Fruit fly (Drosophila melanogaster) whole organism, embryonic: ENCODE results near the gene ATPsynO.
A peak's percentile ranks its signal among the peaks of the same experiment; 100 is the strongest.

Experiments used
- CG10543 ChIP-seq: fragments of 200-800 bp; sonication (Bioruptor generic); optimal IDR thresholded peaks from 3 replicates; lab custom pipeline; 2017; ENCODE audit warnings: missing biosample characterization, mild to moderate bottlenecking, missing genetic modification characterization, moderate library complexity
- CG12744 ChIP-seq: fragments of 200-800 bp; sonication (Bioruptor generic); optimal IDR thresholded peaks from 2 replicates; lab custom pipeline; 2016; ENCODE audit warnings: missing biosample characterization, missing genetic modification characterization
- CG12769 ChIP-seq: fragments of 200-800 bp; sonication (Bioruptor generic); optimal IDR thresholded peaks from 2 replicates; lab custom pipeline; 2019; ENCODE audit warnings: missing biosample characterization, mild to moderate bottlenecking, missing genetic modification characterization, moderate library complexity
- CG1832 ChIP-seq: fragments of 200-800 bp; sonication (Bioruptor generic); optimal IDR thresholded peaks from 2 replicates; lab custom pipeline; 2017; ENCODE audit warnings: missing biosample characterization, mild to moderate bottlenecking, missing genetic modification characterization, inconsistent platforms
- CG3163 ChIP-seq: fragments of 200-800 bp; sonication (Bioruptor generic); optimal IDR thresholded peaks from 3 replicates; lab custom pipeline; 2016; ENCODE audit warnings: missing biosample characterization, missing genetic modification characterization
- CG43689 ChIP-seq: fragments of 200-800 bp; sonication (Bioruptor generic); IDR thresholded peaks from 2 replicates; pipeline ENCODE4 v1.3.6; 2022; ENCODE audit warnings: missing biosample characterization, missing genetic modification characterization
- CG4617 ChIP-seq: fragments of 200-800 bp; sonication (Bioruptor generic); optimal IDR thresholded peaks from 3 replicates; lab custom pipeline; 2016; ENCODE audit warnings: missing biosample characterization, missing genetic modification characterization, borderline replicate concordance
- CG4854 ChIP-seq: fragments of 200-800 bp; sonication (Bioruptor generic); optimal IDR thresholded peaks from 2 replicates; lab custom pipeline; 2016; ENCODE audit warnings: missing biosample characterization, missing genetic modification characterization, inconsistent platforms
- CG6791 ChIP-seq: fragments of 200-800 bp; sonication (Bioruptor generic); IDR thresholded peaks from 3 replicates; pipeline ENCODE4 v1.3.6; 2022; ENCODE audit warnings: missing biosample characterization, missing genetic modification characterization; ENCODE audit not compliant: partially characterized antibody
- CG7745 ChIP-seq: fragments of 200-800 bp; sonication (Bioruptor generic); optimal IDR thresholded peaks from 2 replicates; lab custom pipeline; 2018; ENCODE audit warnings: missing biosample characterization, mild to moderate bottlenecking, missing genetic modification characterization, moderate library complexity
- CG7987 ChIP-seq: fragments of 200-800 bp; sonication (Bioruptor generic); optimal IDR thresholded peaks from 2 replicates; lab custom pipeline; 2018; ENCODE audit warnings: missing biosample characterization, mild to moderate bottlenecking, missing genetic modification characterization, moderate library complexity
- CG8089 ChIP-seq: fragments of 200-800 bp; sonication (Bioruptor generic); optimal IDR thresholded peaks from 3 replicates; lab custom pipeline; 2016; ENCODE audit warnings: missing biosample characterization, missing genetic modification characterization
- CG8765 ChIP-seq: fragments of 200-800 bp; sonication (Bioruptor generic); IDR thresholded peaks from 2 replicates; pipeline ENCODE4 v1.3.6; 2022; ENCODE audit warnings: missing biosample characterization, missing genetic modification characterization
- CG8924 ChIP-seq: fragments of 200-800 bp; optimal IDR thresholded peaks from 3 replicates; lab custom pipeline; 2019; ENCODE audit warnings: missing biosample characterization, mild to moderate bottlenecking, missing genetic modification characterization, moderate library complexity
- CkIIα-i1 ChIP-seq: fragments of 200-800 bp; sonication (Bioruptor generic); IDR thresholded peaks from 2 replicates; pipeline ENCODE4 v1.3.6; 2022; ENCODE audit warnings: missing biosample characterization, missing genetic modification characterization
- Dek ChIP-seq: fragments of 200-800 bp; sonication (Bioruptor generic); optimal IDR thresholded peaks from 3 replicates; lab custom pipeline; 2019; ENCODE audit warnings: missing biosample characterization, mild to moderate bottlenecking, missing genetic modification characterization, moderate library complexity
- HLHmδ ChIP-seq: fragments of 200-800 bp; sonication (Bioruptor generic); optimal IDR thresholded peaks from 2 replicates; lab custom pipeline; 2018; ENCODE audit warnings: missing biosample characterization, mild to moderate bottlenecking, missing genetic modification characterization, moderate library complexity
- HmgZ ChIP-seq: fragments of 200-800 bp; sonication (Bioruptor generic); optimal IDR thresholded peaks from 2 replicates; lab custom pipeline; 2018; ENCODE audit warnings: missing biosample characterization, mild to moderate bottlenecking, missing genetic modification characterization
- MESR4 ChIP-seq: fragments of 200-800 bp; sonication (Bioruptor generic); optimal IDR thresholded peaks from 2 replicates; lab custom pipeline; 2018; ENCODE audit warnings: missing biosample characterization, mild to moderate bottlenecking, missing genetic modification characterization, moderate library complexity
- MTF-1 ChIP-seq: fragments of 200-800 bp; sonication (Bioruptor generic); optimal IDR thresholded peaks from 2 replicates; lab custom pipeline; 2018; ENCODE audit warnings: missing biosample characterization, mild to moderate bottlenecking, missing genetic modification characterization, borderline replicate concordance
- Med ChIP-seq: fragments of 200-800 bp; sonication (Bioruptor generic); peaks from one replicate; lab custom pipeline; 2016; ENCODE audit warnings: missing biosample characterization, missing genetic modification characterization, mild to moderate bottlenecking, inconsistent platforms, moderate library complexity
- NC2β ChIP-seq: fragments of 200-800 bp; sonication (Bioruptor generic); optimal IDR thresholded peaks from 2 replicates; lab custom pipeline; 2016; ENCODE audit warnings: missing biosample characterization, missing genetic modification characterization
- Rx ChIP-seq: fragments of 200-800 bp; sonication (Bioruptor generic); IDR thresholded peaks from 2 replicates; pipeline ENCODE4 v1.3.6; 2022; ENCODE audit warnings: missing biosample characterization, missing genetic modification characterization
- Spps ChIP-seq: fragments of 200-800 bp; sonication (Bioruptor generic); optimal IDR thresholded peaks from 2 replicates; lab custom pipeline; 2018; ENCODE audit warnings: missing biosample characterization, mild to moderate bottlenecking, missing genetic modification characterization
- Trl ChIP-seq, 3 experiments: fragments of >200 bp in 2 of 3; fragments of 200-800 bp in 1 of 3; sonication (Bioruptor generic) in 1 of 3; optimal IDR thresholded peaks; 2 replicates in 1 of 3; 3 replicates in 2 of 3; lab custom pipeline; 2016 to 2017; ENCODE audit warnings: missing biosample characterization in 1 of 3, missing genetic modification characterization in 1 of 3
- YL-1 ChIP-seq: fragments of 200-800 bp; sonication (Bioruptor generic); optimal IDR thresholded peaks from 3 replicates; lab custom pipeline; 2017; ENCODE audit warnings: missing biosample characterization, mild to moderate bottlenecking, missing genetic modification characterization
- ash1 ChIP-seq: fragments of 200-800 bp; sonication (Bioruptor generic); optimal IDR thresholded peaks from 2 replicates; lab custom pipeline; 2018; ENCODE audit warnings: missing biosample characterization, mild to moderate bottlenecking, missing genetic modification characterization
- cg ChIP-seq: fragments of 200-800 bp; sonication (Bioruptor generic); optimal IDR thresholded peaks from 3 replicates; lab custom pipeline; 2019; ENCODE audit warnings: missing biosample characterization, mild to moderate bottlenecking, missing genetic modification characterization, moderate library complexity
- corto ChIP-seq: fragments of 200-800 bp; sonication (Bioruptor generic); optimal IDR thresholded peaks from 2 replicates; lab custom pipeline; 2016; ENCODE audit warnings: missing biosample characterization, mild to moderate bottlenecking, missing genetic modification characterization, moderate library complexity
- ewg ChIP-seq: fragments of 200-800 bp; sonication (Bioruptor generic); optimal IDR thresholded peaks from 3 replicates; lab custom pipeline; 2017; ENCODE audit warnings: mild to moderate bottlenecking, missing biosample characterization, missing genetic modification reagents, missing genetic modification characterization
- gcm2 ChIP-seq: fragments of 200-800 bp; sonication (Bioruptor generic); optimal IDR thresholded peaks from 2 replicates; lab custom pipeline; 2016; ENCODE audit warnings: missing biosample characterization, missing genetic modification characterization
- gro ChIP-seq: fragments of 200-800 bp; sonication (Bioruptor generic); optimal IDR thresholded peaks from 2 replicates; lab custom pipeline; 2016; ENCODE audit warnings: missing biosample characterization, missing genetic modification characterization
- insv ChIP-seq, 2 experiments: fragments of 200-800 bp; sonication (Bioruptor generic); optimal IDR thresholded peaks; 3 replicates each; lab custom pipeline; 2016 to 2018; ENCODE audit warnings: missing biosample characterization in 2 of 2, missing genetic modification characterization in 2 of 2
- ken ChIP-seq: fragments of 200-800 bp; sonication (Bioruptor generic); IDR thresholded peaks from 3 replicates; pipeline ENCODE4 v1.3.6; 2022; ENCODE audit warnings: missing biosample characterization, missing genetic modification characterization
- lilli ChIP-seq: fragments of 200-800 bp; sonication (Bioruptor generic); optimal IDR thresholded peaks from 3 replicates; lab custom pipeline; 2016; ENCODE audit warnings: missing biosample characterization, missing genetic modification characterization
- peb ChIP-seq: fragments of 200-800 bp; sonication (Bioruptor generic); IDR thresholded peaks from 2 replicates; pipeline ENCODE4 v1.3.6; 2022; ENCODE audit warnings: missing biosample characterization, missing genetic modification characterization
- pfk ChIP-seq: fragments of 200-800 bp; sonication (Bioruptor generic); optimal IDR thresholded peaks from 2 replicates; lab custom pipeline; 2018; ENCODE audit warnings: missing biosample characterization, mild to moderate bottlenecking, missing genetic modification characterization, moderate library complexity
- pros ChIP-seq: fragments of 200-800 bp; sonication (Bioruptor generic); optimal IDR thresholded peaks from 3 replicates; lab custom pipeline; 2019; ENCODE audit warnings: missing biosample characterization, mild to moderate bottlenecking, missing genetic modification characterization, moderate library complexity
- pzg ChIP-seq: fragments of 200-800 bp; sonication (Bioruptor generic); optimal IDR thresholded peaks from 3 replicates; lab custom pipeline; 2018; ENCODE audit warnings: missing biosample characterization, mild to moderate bottlenecking, missing genetic modification characterization, moderate library complexity
- sisA ChIP-seq: fragments of 200-800 bp; sonication (Bioruptor generic); IDR thresholded peaks from 2 replicates; pipeline ENCODE4 v1.3.6; 2022; ENCODE audit warnings: missing biosample characterization, missing genetic modification characterization
- sug ChIP-seq: fragments of 200-800 bp; optimal IDR thresholded peaks from 2 replicates; lab custom pipeline; 2019; ENCODE audit warnings: missing biosample characterization, mild to moderate bottlenecking, missing genetic modification characterization, moderate library complexity
- tgo ChIP-seq: fragments of 200-800 bp; sonication (Bioruptor generic); IDR thresholded peaks from 3 replicates; pipeline ENCODE4 v1.3.6; 2022; ENCODE audit warnings: missing biosample characterization, missing genetic modification characterization
- tio ChIP-seq: fragments of 200-800 bp; sonication (Bioruptor generic); optimal IDR thresholded peaks from 2 replicates; lab custom pipeline; 2017; ENCODE audit warnings: missing biosample characterization, missing genetic modification characterization, inconsistent platforms

The ATPsynO gene

DNA sequence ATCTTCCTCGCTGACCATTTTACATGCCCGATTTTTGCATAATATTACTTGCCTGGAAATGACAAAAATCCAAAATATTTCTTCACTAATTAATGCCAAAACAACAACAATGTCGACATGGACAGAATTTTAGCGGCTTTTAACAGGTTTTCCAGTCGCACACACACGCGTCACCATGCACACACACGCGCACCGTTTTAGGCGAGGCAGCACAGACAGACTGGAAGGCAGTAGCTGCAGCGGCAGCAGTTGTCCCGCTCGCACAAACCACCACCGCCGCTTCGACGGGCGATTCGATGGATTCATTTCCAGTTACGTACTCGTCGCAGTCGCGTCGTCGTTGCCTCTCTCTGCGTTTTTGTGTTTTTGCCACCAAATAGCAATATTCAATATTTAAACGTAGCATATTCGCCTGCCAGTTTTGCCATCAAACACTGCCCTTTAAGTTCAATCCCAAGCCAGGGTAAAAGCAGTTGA lies 25.3 kb downstream of the ATPsynO start, which contains the start of gene CG45218 (continued):
- TF ChIP-seq MESR4 (GFP tag; lab: Kevin White, UChicago) (peak; percentile 25), Spps (tag; lab: Kevin White, UChicago) (no peak), CG12769 (tag; lab: Kevin White, UChicago) (peak; percentile 51), CG4854 (no peak), pros (GFP tag; lab: Kevin White, UChicago) (no peak), lilli (peak; percentile 0), HLHmδ (GFP tag; lab: Kevin White, UChicago) (peak; percentile 53), CG8089 (GFP tag; lab: Kevin White, UChicago) (no peak), insv (GFP tag; optimal IDR thresholded peaks at IDR 0.05; lab: Kevin White, UChicago) (peak in 1 of 2 experiments; percentile 24), gcm2 (GFP tag; lab: Kevin White, UChicago) (peak; percentile 12), pzg (GFP tag; lab: Kevin White, UChicago) (peak; percentile 2), CkIIα-i1 (no peak), tgo (GFP tag; lab: Robert Waterston, UW) (no peak), Dek (no peak), peb (GFP tag; lab: Robert Waterston, UW) (no peak), MTF-1 (GFP tag; lab: Kevin White, UChicago) (peak; percentile 44), corto (peak; percentile 0), CG8765 (GFP tag; lab: Robert Waterston, UW) (no peak), Rx (GFP tag; lab: Robert Waterston, UW) (no peak), ewg (GFP tag; lab: Kevin White, UChicago) (peak; percentile 28), CG6791 (no peak), Med (peak; percentile 47), CG3163 (GFP tag; lab: Kevin White, UChicago) (peak; percentile 64), CG43689 (GFP tag; lab: Robert Waterston, UW) (no peak), NC2β (GFP tag; lab: Kevin White, UChicago) (no peak), pfk (GFP tag; lab: Kevin White, UChicago) (peak; percentile 13), CG1832 (GFP tag; lab: Kevin White, UChicago) (peak; percentile 90), CG7987 (GFP tag; lab: Kevin White, UChicago) (no peak), sisA (no peak), cg (GFP tag; lab: Kevin White, UChicago) (peak; percentile 95), CG10543 (GFP tag; lab: Kevin White, UChicago) (peak; percentile 39), ken (GFP tag; lab: Robert Waterston, UW) (no peak), CG12744 (GFP tag; lab: Kevin White, UChicago) (no peak), tio (GFP tag; lab: Kevin White, UChicago) (no peak), CG4617 (GFP tag; lab: Kevin White, UChicago) (no peak), ash1 (GFP tag; lab: Kevin White, UChicago) (no peak), YL-1 (GFP tag; lab: Kevin White, UChicago) (peak; percentile 19), Trl (optimal IDR thresholded peaks at IDR 0.05; lab: Kevin White, UChicago) (peak in 1 of 2 experiments; percentile 14), Trl (GFP tag; optimal IDR thresholded peaks at IDR 0.05; lab: Kevin White, UChicago) (no peak), gro (GFP tag; lab: Kevin White, UChicago) (peak; percentile 14), CG7745 (tag; lab: Kevin White, UChicago) (peak; percentile 18), sug (tag; lab: Kevin White, UChicago) (peak; percentile 4), CG8924 (tag; lab: Kevin White, UChicago) (peak; percentile 42), HmgZ (peak; percentile 50)
